Worm (Caenorhabditis elegans) whole organism, late embryonic: ENCODE results near the gene clec-210.

Source experiments
- K09A11.1 ChIP-seq: sonication (generic microtip); optimal IDR thresholded peaks from 2 replicates; lab custom pipeline; 2017; ENCODE audit warnings: antibody characterized with exemption, mild to moderate bottlenecking, missing genetic modification characterization, missing compliant biosample characterization; ENCODE audit not compliant: insufficient read depth
- ceh-18 ChIP-seq: sonication (generic microtip); optimal IDR thresholded peaks from 2 replicates; lab custom pipeline; 2016; ENCODE audit warnings: missing genetic modification characterization, missing compliant biosample characterization
- ceh-19 ChIP-seq: fragments of 200-800 bp; sonication (Bioruptor generic); optimal IDR thresholded peaks from 2 replicates; lab custom pipeline; 2018; ENCODE audit warnings: mild to moderate bottlenecking, missing genetic modification characterization, missing compliant biosample characterization
- ceh-22 ChIP-seq: sonication (generic microtip); optimal IDR thresholded peaks from 2 replicates; lab custom pipeline; 2017; ENCODE audit warnings: missing biosample characterization, missing genetic modification characterization
- ceh-24 ChIP-seq: sonication (generic microtip); optimal IDR thresholded peaks from 2 replicates; lab custom pipeline; 2016; ENCODE audit warnings: mild to moderate bottlenecking, missing genetic modification characterization, missing compliant biosample characterization
- ceh-34 ChIP-seq: sonication (generic microtip); optimal IDR thresholded peaks from 2 replicates; lab custom pipeline; 2016; ENCODE audit warnings: mild to moderate bottlenecking, missing genetic modification characterization, missing compliant biosample characterization
- ceh-45 ChIP-seq: fragments of 200-800 bp; sonication (Bioruptor generic); IDR thresholded peaks from 2 replicates; pipeline ENCODE4 v1.3.6; 2022; ENCODE audit warnings: missing genetic modification reagents, missing genetic modification characterization, missing compliant biosample characterization
- ceh-48 ChIP-seq: sonication (generic microtip); optimal IDR thresholded peaks from 2 replicates; lab custom pipeline; 2016; ENCODE audit warnings: missing genetic modification characterization, inconsistent platforms, missing compliant biosample characterization
- che-1 ChIP-seq: sonication (generic microtip); optimal IDR thresholded peaks from 2 replicates; lab custom pipeline; 2016; ENCODE audit warnings: mild to moderate bottlenecking, missing genetic modification characterization, missing compliant biosample characterization
- dmd-4 ChIP-seq: sonication (generic microtip); optimal IDR thresholded peaks from 2 replicates; lab custom pipeline; 2016; ENCODE audit warnings: borderline replicate concordance, missing genetic modification characterization, missing compliant biosample characterization
- dve-1 ChIP-seq: sonication (generic microtip); optimal IDR thresholded peaks from 2 replicates; lab custom pipeline; 2017; ENCODE audit warnings: antibody characterized with exemption, mild to moderate bottlenecking, missing genetic modification characterization, missing compliant biosample characterization
- ets-4 ChIP-seq: sonication (generic microtip); optimal IDR thresholded peaks from 2 replicates; lab custom pipeline; 2016; ENCODE audit warnings: missing genetic modification characterization, missing compliant biosample characterization
- fkh-10 ChIP-seq: fragments of 150-350 bp; optimal IDR thresholded peaks from 2 replicates; lab custom pipeline; 2014; ENCODE audit warnings: missing biosample characterization, missing genetic modification reagents, missing genetic modification characterization
- gmeb-2 ChIP-seq: sonication (generic microtip); optimal IDR thresholded peaks from 2 replicates; lab custom pipeline; 2016; ENCODE audit warnings: missing genetic modification characterization, inconsistent platforms, missing compliant biosample characterization
- hlh-30 ChIP-seq: sonication (generic microtip); optimal IDR thresholded peaks from 2 replicates; lab custom pipeline; 2017; ENCODE audit warnings: antibody characterized with exemption, missing genetic modification characterization, missing compliant biosample characterization; ENCODE audit not compliant: insufficient read depth
- hlh-8 ChIP-seq: sonication (generic microtip); optimal IDR thresholded peaks from 2 replicates; lab custom pipeline; 2016; ENCODE audit warnings: missing genotype, missing genetic modification characterization, missing compliant biosample characterization
- mec-3 ChIP-seq: sonication (generic microtip); optimal IDR thresholded peaks from 2 replicates; lab custom pipeline; 2016; ENCODE audit warnings: borderline replicate concordance, missing genetic modification characterization, missing compliant biosample characterization
- nfya-1 ChIP-seq: sonication (generic microtip); optimal IDR thresholded peaks from 2 replicates; lab custom pipeline; 2017; ENCODE audit warnings: missing genetic modification characterization, mild to moderate bottlenecking, missing compliant biosample characterization, antibody characterized with exemption, moderate library complexity
- nhr-11 ChIP-seq: fragments of 150-350 bp; optimal IDR thresholded peaks from 2 replicates; lab custom pipeline; 2014; ENCODE audit warnings: missing biosample characterization, missing genetic modification characterization
- nhr-232 ChIP-seq: sonication (generic microtip); optimal IDR thresholded peaks from 2 replicates; lab custom pipeline; 2016; ENCODE audit warnings: missing genetic modification characterization, missing compliant biosample characterization
- odd-2 ChIP-seq: sonication (generic microtip); optimal IDR thresholded peaks from 2 replicates; lab custom pipeline; 2017; ENCODE audit warnings: antibody characterized with exemption, mild to moderate bottlenecking, missing genetic modification characterization, missing compliant biosample characterization
- pat-9 ChIP-seq: fragments of 200-800 bp; sonication (Bioruptor generic); optimal IDR thresholded peaks from 2 replicates; lab custom pipeline; 2018; ENCODE audit warnings: mild to moderate bottlenecking, missing genetic modification characterization, moderate library complexity, missing compliant biosample characterization
- pax-1 ChIP-seq: fragments of 150-350 bp; optimal IDR thresholded peaks from 2 replicates; lab custom pipeline; 2014; ENCODE audit warnings: missing biosample characterization, missing genetic modification characterization
- ref-2 ChIP-seq: sonication (generic microtip); optimal IDR thresholded peaks from 2 replicates; lab custom pipeline; 2016; ENCODE audit warnings: missing genetic modification characterization, missing compliant biosample characterization
- rnt-1 ChIP-seq: sonication (generic microtip); optimal IDR thresholded peaks from 2 replicates; lab custom pipeline; 2016; ENCODE audit warnings: missing genetic modification characterization, missing compliant biosample characterization
- sox-4 ChIP-seq: sonication (generic microtip); optimal IDR thresholded peaks from 2 replicates; lab custom pipeline; 2017; ENCODE audit warnings: mild to moderate bottlenecking, missing genetic modification characterization, inconsistent platforms, missing compliant biosample characterization
- syd-9 ChIP-seq: sonication (generic microtip); optimal IDR thresholded peaks from 2 replicates; lab custom pipeline; 2016; ENCODE audit warnings: mild to moderate bottlenecking, missing genetic modification characterization, moderate library complexity, missing compliant biosample characterization
- tbx-7 ChIP-seq: sonication (generic microtip); optimal IDR thresholded peaks from 2 replicates; lab custom pipeline; 2016; ENCODE audit warnings: missing genotype, missing genetic modification characterization, missing compliant biosample characterization
- unc-3 ChIP-seq, 2 experiments: fragments of 200-800 bp in 1 of 2; sonication (Bioruptor generic) in 1 of 2; sonication (generic microtip) in 1 of 2; conservative IDR thresholded peaks in 1 of 2; optimal IDR thresholded peaks in 1 of 2; 2 replicates each; pipeline versions ENCODE4 v1.3.6 to Lab custom; 2016 to 2022; ENCODE audit warnings: missing compliant biosample characterization in 2 of 2, missing genetic modification characterization in 2 of 2, missing genetic modification reagents in 1 of 2
- unc-86 ChIP-seq: sonication (generic microtip); optimal IDR thresholded peaks from 2 replicates; lab custom pipeline; 2016; ENCODE audit warnings: missing genetic modification characterization, missing compliant biosample characterization
- zip-5 ChIP-seq: sonication (generic microtip); optimal IDR thresholded peaks from 2 replicates; lab custom pipeline; 2016; ENCODE audit warnings: missing genetic modification characterization, missing compliant biosample characterization

The clec-210 gene

DNA sequence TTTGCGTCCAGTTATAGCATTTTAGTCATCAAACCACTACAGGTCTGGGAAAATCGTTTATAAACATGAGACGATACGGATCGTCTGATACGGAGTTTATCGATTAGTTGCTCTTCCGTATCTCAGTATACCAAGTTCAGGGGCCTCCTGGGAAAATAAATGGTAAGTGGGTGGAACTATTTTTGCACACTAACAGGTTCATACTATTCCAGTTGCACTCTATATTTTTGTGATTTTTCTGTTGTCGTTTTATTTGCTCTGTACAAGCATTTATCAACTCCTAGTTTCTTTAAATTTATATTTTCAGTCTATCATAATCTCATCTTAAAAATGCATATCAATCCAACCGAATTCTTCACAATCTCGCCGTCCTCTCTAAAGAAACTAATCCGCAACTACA, 3.2 kb upstream of the clec-210 start, which contains the start of gene Y73C8C.3:
Y73C8C.3 (plus strand) TSS at position 301 of the 400 bp plus-strand sequence.
- TF ChIP-seq gmeb-2 = no peak
- no peak for TF ChIP-seq sox-4 (tag; lab: Kevin White, UChicago)

DNA sequence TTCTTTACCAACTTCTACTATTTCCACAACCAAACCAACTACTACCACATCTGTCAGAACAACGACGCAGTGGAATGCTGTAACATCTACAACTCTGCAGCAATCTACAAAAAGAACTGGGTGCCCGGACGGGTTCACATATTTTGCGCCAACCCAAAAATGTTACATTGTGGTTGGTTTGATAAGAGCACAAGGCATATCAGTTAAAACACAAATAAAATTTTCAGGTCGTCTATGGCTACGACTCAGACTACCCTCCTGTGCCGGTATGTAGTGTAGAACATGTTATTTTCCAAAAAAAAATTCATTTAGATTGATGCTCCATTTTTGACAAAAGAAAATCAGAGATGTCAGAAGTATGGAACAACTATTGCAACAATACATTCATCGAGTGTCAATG, 1.0 kb downstream of the clec-210 start:
- TF ChIP-seq che-1 (tag; lab: Kevin White, UChicago) = no peak
- no peak for TF ChIP-seq hlh-8 (tag; lab: Kevin White, UChicago)

DNA sequence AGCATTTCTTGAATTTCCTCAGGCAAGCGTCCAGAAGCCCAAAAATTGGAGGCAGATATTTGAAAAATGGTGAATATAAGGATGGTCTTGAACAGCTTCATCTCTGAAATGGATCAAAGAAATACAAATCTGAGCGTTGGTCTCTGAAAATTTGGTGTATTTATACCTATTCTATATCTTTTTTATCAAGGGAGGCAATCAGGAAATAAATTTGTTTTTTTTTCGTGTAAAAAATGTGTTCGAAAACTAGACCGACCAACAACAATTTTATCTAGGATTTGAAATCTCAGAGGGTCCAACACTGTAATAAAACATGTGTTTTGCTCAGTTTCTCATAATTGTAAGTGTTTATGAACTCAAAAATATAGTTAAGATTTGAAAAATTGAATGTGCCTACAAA, 3.6 kb downstream of the clec-210 start, which contains the start of gene srt-56:
srt-56 (minus strand) TSS at position 101 of the 400 bp plus-strand sequence.
- TF ChIP-seq rnt-1 (tag; lab: Kevin White, UChicago) (no peak), sox-4 (tag; lab: Kevin White, UChicago) (no peak)

DNA sequence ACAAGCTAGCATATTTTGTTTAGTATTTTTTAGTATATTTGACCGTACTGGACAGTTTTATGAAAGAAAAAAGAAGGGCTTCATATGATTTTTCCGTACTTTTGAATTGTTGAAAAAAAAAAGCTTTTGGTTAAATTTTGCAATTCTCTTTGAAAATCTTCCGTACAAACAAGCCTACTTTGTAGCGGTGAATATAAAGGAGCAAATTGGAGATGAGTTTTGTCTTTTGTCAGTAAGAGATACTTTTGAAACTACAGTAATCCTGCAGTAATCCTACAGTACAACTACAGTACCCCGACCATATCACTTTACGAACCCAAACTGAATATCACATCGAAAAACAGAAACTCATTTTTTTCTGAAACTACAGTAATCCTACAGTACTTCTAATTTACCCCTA, 4.2 kb downstream of the clec-210 start:
- TF ChIP-seq sox-4 (tag; lab: Kevin White, UChicago) (no peak), odd-2 (tag; lab: Kevin White, UChicago) (no peak), zip-5 (no peak), dve-1 (tag; lab: Kevin White, UChicago) (no peak), ref-2 (tag; lab: Kevin White, UChicago) (no peak)

DNA sequence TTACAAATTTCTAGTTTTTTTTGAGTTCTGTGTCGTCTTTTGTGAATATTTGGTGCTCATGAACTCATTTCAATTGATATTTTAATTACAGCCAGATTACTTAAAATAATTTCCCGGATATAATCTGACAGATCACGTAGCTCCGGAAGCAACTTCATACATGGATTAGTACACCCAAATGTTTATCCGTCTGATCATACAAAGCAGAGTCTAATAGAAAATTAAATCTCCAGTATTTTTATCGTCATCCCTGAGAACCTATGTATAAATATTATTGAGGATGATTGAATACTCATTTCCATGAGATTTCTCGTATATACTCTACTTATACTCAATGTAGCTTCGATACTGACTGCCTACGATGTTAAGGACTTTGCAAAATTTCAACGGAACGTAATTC, 6.7 kb downstream of the clec-210 start, which contains the start of gene Y73C8C.12:
Y73C8C.12 (plus strand) TSS at position 301 of the 400 bp plus-strand sequence.
- TF ChIP-seq unc-86 = no peak
- no peak for TF ChIP-seq tbx-7
- TF ChIP-seq dve-1 (tag; lab: Kevin White, UChicago) = no peak
- no peak for TF ChIP-seq ceh-18 (tag; lab: Kevin White, UChicago)
- no peak for TF ChIP-seq ceh-24 (tag; lab: Kevin White, UChicago)
- no peak for TF ChIP-seq nhr-11

DNA sequence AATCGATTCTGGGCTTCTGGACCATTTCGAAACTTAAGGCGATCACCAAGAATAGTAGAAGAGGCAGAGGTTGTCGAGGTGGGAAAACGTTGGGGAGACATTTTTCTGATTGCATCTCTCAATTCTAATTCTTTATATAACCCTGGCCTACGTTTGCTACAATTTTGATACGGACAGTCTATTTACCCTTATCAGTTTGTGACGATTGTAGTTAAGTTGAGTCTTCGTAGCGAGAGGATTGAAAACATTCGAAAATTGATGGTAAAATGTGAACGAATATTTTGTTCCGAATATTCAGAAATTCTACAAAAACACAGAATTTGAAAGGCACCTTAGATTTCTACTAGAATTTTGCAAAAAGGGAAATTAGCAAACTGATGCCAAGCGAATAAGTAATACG, 9.5 kb downstream of the clec-210 start, which contains the start of gene Y73C8C.10:
Y73C8C.10 (minus strand) TSS at position 101 of the 400 bp plus-strand sequence.
- TF ChIP-seq ceh-45 (GFP tag; lab: Robert Waterston, UW) (no peak), nfya-1 (tag; lab: Kevin White, UChicago) (no peak), zip-5 (no peak), odd-2 (tag; lab: Kevin White, UChicago) (no peak), nhr-232 (no peak), K09A11.1 (tag; lab: Kevin White, UChicago) (no peak), hlh-30 (tag; lab: Kevin White, UChicago) (no peak), pax-1 (no peak), ets-4 (tag; lab: Kevin White, UChicago) (no peak), dmd-4 (tag; lab: Kevin White, UChicago) (no peak), syd-9 (no peak), unc-3 (GFP tag; conservative IDR thresholded peaks at IDR 0.05; lab: Robert Waterston, UW) (no peak), unc-3 (tag; optimal IDR thresholded peaks at IDR 0.05; lab: Kevin White, UChicago) (no peak)

DNA sequence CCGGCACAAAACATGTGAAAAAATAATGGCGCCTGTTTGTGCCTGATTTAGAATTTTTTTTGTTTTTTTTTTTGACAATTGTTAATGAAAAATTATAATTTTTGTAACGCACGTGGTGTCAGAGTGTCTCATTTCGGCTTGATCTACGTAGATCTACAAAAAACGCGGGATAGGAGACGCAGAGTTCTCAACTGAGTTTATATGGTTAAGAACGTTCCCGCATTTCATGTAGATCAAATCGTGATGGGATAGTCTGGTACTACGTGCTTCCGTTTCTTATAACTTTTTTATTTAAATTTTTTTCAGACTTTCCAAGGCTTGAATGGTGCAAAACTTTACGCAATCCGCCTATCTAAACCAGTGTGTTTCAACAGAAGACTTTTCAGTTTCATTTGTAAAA, 10.6 kb downstream of the clec-210 start, which contains the start of gene tat-6:
tat-6 (plus strand) TSS at position 301 of the 400 bp plus-strand sequence.
- TF ChIP-seq mec-3 (tag; lab: Kevin White, UChicago) = no peak
- TF ChIP-seq ceh-19 = no peak
- TF ChIP-seq fkh-10 (GFP tag; lab: Kevin White, UChicago) = no peak
- TF ChIP-seq ceh-34 = no peak
- TF ChIP-seq ceh-22 = no peak
- no peak for TF ChIP-seq pat-9 (tag; lab: Kevin White, UChicago)
- no peak for TF ChIP-seq ceh-48
